Fruit fly (Drosophila melanogaster): ENCODE results near the gene Est-P.

The Est-P gene

DNA sequence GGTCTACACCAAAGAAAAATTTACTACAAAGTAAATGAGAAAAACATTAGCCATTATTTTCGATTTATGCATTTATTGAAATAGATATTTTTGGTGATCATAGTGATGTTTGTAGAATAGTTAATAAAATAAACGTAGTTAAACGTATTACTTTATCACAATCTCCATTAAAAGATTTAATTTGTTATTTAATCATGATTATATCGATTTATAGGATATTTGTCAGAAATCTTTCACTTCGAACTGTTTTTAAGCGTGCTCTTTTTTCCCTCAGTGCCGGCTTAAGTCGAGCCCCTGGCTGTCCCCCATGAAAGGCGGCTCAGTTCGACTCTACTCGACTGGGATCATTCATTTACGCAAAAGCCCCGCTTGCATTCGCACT lies 33.1 kb downstream of the Est-P start:
- TF ChIP-seq ovo (GFP tag; optimal IDR thresholded peaks at IDR 0.05): no peak
- TF ChIP-seq CG7101 (tag; optimal IDR thresholded peaks at IDR 0.05): no peak
- peak; percentile 8 for TF ChIP-seq CG14711 (tag; optimal IDR thresholded peaks at IDR 0.05)

DNA sequence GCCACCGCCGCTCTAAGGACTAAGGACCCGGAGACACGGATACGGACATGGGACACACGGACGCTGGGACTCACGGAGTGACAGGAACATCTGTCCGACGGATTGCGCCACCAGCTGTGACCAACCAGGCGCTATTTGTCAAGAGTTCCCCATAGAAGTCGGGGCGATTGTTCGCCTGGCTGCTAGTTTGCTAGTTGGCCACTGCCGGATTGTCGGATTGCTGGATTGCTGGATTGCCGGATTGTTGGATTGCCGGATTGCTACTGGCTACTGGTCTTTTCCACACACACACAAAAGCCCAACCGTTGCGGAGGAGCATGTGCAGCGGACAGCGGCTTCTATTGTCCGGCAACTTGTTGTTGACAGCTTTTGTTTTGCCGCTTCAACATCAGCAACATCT lies 36.7 kb downstream of the Est-P start:
- TF ChIP-seq CG12768 (GFP tag; optimal IDR thresholded peaks at IDR 0.05): no peak
- no peak for TF ChIP-seq Clk (GFP tag; optimal IDR thresholded peaks at IDR 0.05)
- no peak for TF ChIP-seq kay (GFP tag; ENCODE audit: borderline replicate concordance)
- TF ChIP-seq CG1620 (GFP tag; optimal IDR thresholded peaks at IDR 0.05): no peak
- no peak for TF ChIP-seq Mnt (GFP tag; optimal IDR thresholded peaks at IDR 0.05)
- no peak for TF ChIP-seq CG33017 (tag; optimal IDR thresholded peaks at IDR 0.05)
- no peak for TF ChIP-seq Crg-1 (GFP tag; optimal IDR thresholded peaks at IDR 0.05)
- TF ChIP-seq pad (GFP tag; optimal IDR thresholded peaks at IDR 0.05): no peak
- no peak for TF ChIP-seq ovo (GFP tag; optimal IDR thresholded peaks at IDR 0.05)
- no peak for TF ChIP-seq CG7045 (GFP tag; optimal IDR thresholded peaks at IDR 0.05)
- no peak for TF ChIP-seq toe (GFP tag; optimal IDR thresholded peaks at IDR 0.05)
- TF ChIP-seq tj (GFP tag; optimal IDR thresholded peaks at IDR 0.05): no peak
- TF ChIP-seq CG14711 (tag; optimal IDR thresholded peaks at IDR 0.05): no peak
- TF ChIP-seq bab1 (GFP tag; optimal IDR thresholded peaks at IDR 0.05): no peak
- TF ChIP-seq CG7101 (tag; optimal IDR thresholded peaks at IDR 0.05): no peak
- no peak for TF ChIP-seq CG11617 (GFP tag; optimal IDR thresholded peaks at IDR 0.05)
